Fruit fly (Drosophila melanogaster): Measurements from ENCODE around the gene Ccdc56.

Ccdc56 gene

DNA sequence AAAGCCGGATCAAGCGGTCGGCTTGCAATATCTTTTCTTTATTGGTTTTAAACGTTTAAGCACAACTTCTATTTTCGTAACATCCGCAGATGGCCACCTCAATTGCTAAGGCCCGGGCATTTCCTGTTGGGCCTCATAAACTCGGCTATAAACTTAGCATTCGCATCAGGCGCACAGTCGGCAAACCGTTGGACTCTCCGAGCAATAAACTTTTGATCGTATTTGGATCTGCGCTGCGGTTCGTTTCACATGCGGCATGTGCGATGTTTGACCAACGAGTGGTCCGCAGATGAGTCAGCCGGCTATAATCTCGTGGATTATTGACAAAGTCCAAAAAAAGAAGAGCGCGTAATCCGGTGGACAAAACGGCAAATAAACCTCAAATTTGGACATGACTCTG is 3.0 kb downstream of the Ccdc56 start (continued):
- peak; percentile 55; the same call in 1 of the 3 replicates for TF ChIP-seq Dbx (GFP tag; IDR thresholded peaks at IDR 0.05)
- TF ChIP-seq CG10654 (GFP tag; optimal IDR thresholded peaks at IDR 0.05): no peak
- TF ChIP-seq Rfx (GFP tag; IDR thresholded peaks at IDR 0.05): peak; percentile 37; the same call in 1 of the 2 replicates
- no peak for TF ChIP-seq CG11085 (GFP tag; IDR thresholded peaks at IDR 0.05)
- TF ChIP-seq zfh1 (GFP tag; IDR thresholded peaks at IDR 0.05): no peak
- peak; percentile 81 for TF ChIP-seq CG18011 (GFP tag; optimal IDR thresholded peaks at IDR 0.05)
- no peak for TF ChIP-seq Spps (tag; optimal IDR thresholded peaks at IDR 0.05)
- peak; percentile 50; the same call in 1 of the 2 replicates for TF ChIP-seq vvl (GFP tag; IDR thresholded peaks at IDR 0.05)
- peak; percentile 41; the same call in 1 of the 2 replicates for TF ChIP-seq CG43689 (GFP tag; IDR thresholded peaks at IDR 0.05)
- TF ChIP-seq CG32772 (GFP tag; IDR thresholded peaks at IDR 0.05): no peak
- no peak for TF ChIP-seq Sin3A (optimal IDR thresholded peaks at IDR 0.05)
- no peak for TF ChIP-seq maf-S (GFP tag; optimal IDR thresholded peaks at IDR 0.05)
- TF ChIP-seq Mad (GFP tag; optimal IDR thresholded peaks at IDR 0.05): no peak
- no peak for TF ChIP-seq CG11696 (GFP tag; IDR thresholded peaks at IDR 0.05)
- TF ChIP-seq Dfd (GFP tag; optimal IDR thresholded peaks at IDR 0.05): no peak
- TF ChIP-seq ind (GFP tag; optimal IDR thresholded peaks at IDR 0.05): no peak
- TF ChIP-seq sqz (GFP tag; optimal IDR thresholded peaks at IDR 0.05): no peak
- TF ChIP-seq zen2 (GFP tag; IDR thresholded peaks at IDR 0.05; ENCODE audit: partially characterized antibody): no peak
- no peak for TF ChIP-seq bsh (GFP tag; optimal IDR thresholded peaks at IDR 0.05)
- TF ChIP-seq Fer2 (tag; optimal IDR thresholded peaks at IDR 0.05): no peak
- TF ChIP-seq Mrtf (GFP tag; IDR thresholded peaks at IDR 0.05): no peak
- 0 out of 3 replicates have a peak, but pooled peaks have one; percentile 20 for TF ChIP-seq so (GFP tag; IDR thresholded peaks at IDR 0.05)
- TF ChIP-seq Atf6 (GFP tag; IDR thresholded peaks at IDR 0.05): peak; percentile 54; the same call in 1 of the 2 replicates
- TF ChIP-seq pan (optimal IDR thresholded peaks at IDR 0.05): no peak
- TF ChIP-seq pan (GFP tag; optimal IDR thresholded peaks at IDR 0.05 in 1 of 2, IDR thresholded peaks at IDR 0.05 in 1 of 2): no peak
- TF ChIP-seq CG6791 (GFP tag; IDR thresholded peaks at IDR 0.05; ENCODE audit: partially characterized antibody): no peak
- no peak for TF ChIP-seq lab (GFP tag; optimal IDR thresholded peaks at IDR 0.05)
- TF ChIP-seq ranshi (GFP tag; IDR thresholded peaks at IDR 0.05): no peak
- TF ChIP-seq Scr (GFP tag; IDR thresholded peaks at IDR 0.05; ENCODE audit: partially characterized antibody): no peak
- no peak for TF ChIP-seq CG14965 (GFP tag; optimal IDR thresholded peaks at IDR 0.05; ENCODE audit: borderline replicate concordance)
- TF ChIP-seq HLH4C (GFP tag; IDR thresholded peaks at IDR 0.05; ENCODE audit: partially characterized antibody): no peak
- no peak for TF ChIP-seq CG3838 (GFP tag; optimal IDR thresholded peaks at IDR 0.05)
- TF ChIP-seq MBD-R2 (GFP tag; IDR thresholded peaks at IDR 0.05): no peak
- no peak for TF ChIP-seq CG11504 (tag; optimal IDR thresholded peaks at IDR 0.05)
- no peak for TF ChIP-seq H2.0 (GFP tag; IDR thresholded peaks at IDR 0.05)
- no peak for TF ChIP-seq CG32532 (GFP tag; IDR thresholded peaks at IDR 0.05)
- no peak for TF ChIP-seq Side (GFP tag; optimal IDR thresholded peaks at IDR 0.05)
- no peak for TF ChIP-seq cwo (GFP tag; optimal IDR thresholded peaks at IDR 0.05)
- no peak for TF ChIP-seq ara (GFP tag; IDR thresholded peaks at IDR 0.05)
- TF ChIP-seq NFAT (GFP tag; IDR thresholded peaks at IDR 0.05): peak; percentile 36; the same call in 1 of the 2 replicates
- no peak for TF ChIP-seq CG1603 (tag; optimal IDR thresholded peaks at IDR 0.05)
- TF ChIP-seq CG6175 (GFP tag; IDR thresholded peaks at IDR 0.05): no peak
- TF ChIP-seq CG34224 (GFP tag; IDR thresholded peaks at IDR 0.05; ENCODE audit: partially characterized antibody): no peak
- no peak for TF ChIP-seq Usf (GFP tag; optimal IDR thresholded peaks at IDR 0.05)
- TF ChIP-seq CrebB (tag; optimal IDR thresholded peaks at IDR 0.05): no peak
- TF ChIP-seq Eip74EF (GFP tag; optimal IDR thresholded peaks at IDR 0.05): peak in 1 of 2 experiments; percentile 11
- 0 out of 2 replicates have a peak, but pooled peaks have one; percentile 21 for TF ChIP-seq stc (GFP tag; IDR thresholded peaks at IDR 0.05)
- TF ChIP-seq CG7271 (tag; optimal IDR thresholded peaks at IDR 0.05): no peak
- no peak for TF ChIP-seq D (optimal IDR thresholded peaks at IDR 0.05)
- TF ChIP-seq D (GFP tag; optimal IDR thresholded peaks at IDR 0.05): no peak
- no peak for TF ChIP-seq BEAF-32 (GFP tag; optimal IDR thresholded peaks at IDR 0.05)
- TF ChIP-seq CG1647 (GFP tag; optimal IDR thresholded peaks at IDR 0.05): no peak

Data from whole organism, embryonic.